Fruit fly (Drosophila melanogaster) whole organism, embryonic: Measurements from ENCODE around the gene CG7407.

ENCODE experiments used
- ATbp ChIP-seq: fragments of 200-800 bp; sonication (Bioruptor generic); optimal IDR thresholded peaks from 2 replicates; lab custom pipeline; 2017; ENCODE audit warnings: missing biosample characterization, mild to moderate bottlenecking, missing genetic modification characterization, missing genetic modification reagents
- Abd-B ChIP-seq: fragments of 200-800 bp; sonication (Bioruptor generic); optimal IDR thresholded peaks from 2 replicates; lab custom pipeline; 2018; ENCODE audit warnings: missing biosample characterization, mild to moderate bottlenecking, missing genetic modification characterization, moderate library complexity
- CG12391 ChIP-seq: fragments of 200-800 bp; sonication (Bioruptor generic); optimal IDR thresholded peaks from 3 replicates; lab custom pipeline; 2018; ENCODE audit warnings: missing biosample characterization, mild to moderate bottlenecking, missing genetic modification characterization, moderate library complexity
- CG14014 ChIP-seq: fragments of 200-800 bp; sonication (Bioruptor generic); IDR thresholded peaks from 2 replicates; pipeline ENCODE4 v1.3.6; 2022; ENCODE audit warnings: missing biosample characterization, missing genetic modification characterization
- CG15073 ChIP-seq: fragments of 200-800 bp; sonication (Bioruptor generic); optimal IDR thresholded peaks from 2 replicates; lab custom pipeline; 2016; ENCODE audit warnings: missing biosample characterization, missing genetic modification characterization
- CG16779 ChIP-seq: fragments of 200-800 bp; sonication (Bioruptor generic); IDR thresholded peaks from 2 replicates; pipeline ENCODE4 v1.3.6; 2022; ENCODE audit warnings: missing biosample characterization, missing genetic modification characterization
- CG1792 ChIP-seq: fragments of 200-800 bp; sonication (Bioruptor generic); optimal IDR thresholded peaks from 2 replicates; lab custom pipeline; 2016; ENCODE audit warnings: missing biosample characterization, missing genetic modification characterization
- CG30431 ChIP-seq: fragments of 200-800 bp; sonication (Bioruptor generic); optimal IDR thresholded peaks from 2 replicates; lab custom pipeline; 2017; ENCODE audit warnings: missing biosample characterization, missing genetic modification characterization
- CG3163 ChIP-seq: fragments of 200-800 bp; sonication (Bioruptor generic); optimal IDR thresholded peaks from 3 replicates; lab custom pipeline; 2016; ENCODE audit warnings: missing biosample characterization, missing genetic modification characterization
- CG6689 ChIP-seq: fragments of 200-800 bp; sonication (Bioruptor generic); IDR thresholded peaks from 2 replicates; pipeline ENCODE4 v1.3.6; 2022; ENCODE audit warnings: missing biosample characterization, missing genetic modification characterization
- CG6765 ChIP-seq: fragments of 200-800 bp; sonication (Bioruptor generic); optimal IDR thresholded peaks from 3 replicates; lab custom pipeline; 2017; ENCODE audit warnings: missing biosample characterization, mild to moderate bottlenecking, missing genetic modification characterization
- CG6854 ChIP-seq: fragments of 200-800 bp; sonication (Bioruptor generic); optimal IDR thresholded peaks from 3 replicates; lab custom pipeline; 2017; ENCODE audit warnings: missing biosample characterization, mild to moderate bottlenecking, missing genetic modification characterization
- CG9437 ChIP-seq: fragments of 200-800 bp; sonication (Bioruptor generic); optimal IDR thresholded peaks from 2 replicates; lab custom pipeline; 2018; ENCODE audit warnings: missing biosample characterization, mild to moderate bottlenecking, missing genetic modification characterization
- Chrac-16 ChIP-seq: fragments of 200-800 bp; sonication (Bioruptor generic); optimal IDR thresholded peaks from 3 replicates; lab custom pipeline; 2016; ENCODE audit warnings: missing biosample characterization, missing genetic modification characterization
- CkIIα-i1 ChIP-seq: fragments of 200-800 bp; sonication (Bioruptor generic); IDR thresholded peaks from 2 replicates; pipeline ENCODE4 v1.3.6; 2022; ENCODE audit warnings: missing biosample characterization, missing genetic modification characterization
- HLH54F ChIP-seq: fragments of 200-800 bp; sonication (Bioruptor generic); optimal IDR thresholded peaks from 3 replicates; lab custom pipeline; 2016; ENCODE audit warnings: missing biosample characterization, missing genetic modification characterization
- Hmx ChIP-seq: fragments of 200-800 bp; sonication (Bioruptor generic); optimal IDR thresholded peaks from 2 replicates; lab custom pipeline; 2016; ENCODE audit warnings: missing biosample characterization, missing genetic modification characterization
- Hr78 ChIP-seq, 2 experiments: fragments of 200-800 bp in 1 of 2; fragments of >200 bp in 1 of 2; sonication (Bioruptor generic) in 1 of 2; optimal IDR thresholded peaks; 2 replicates each; lab custom pipeline; 2017 to 2019; ENCODE audit warnings: missing biosample characterization in 2 of 2, missing genetic modification characterization in 2 of 2, mild to moderate bottlenecking in 1 of 2, moderate library complexity in 1 of 2
- MTF-1 ChIP-seq: fragments of 200-800 bp; sonication (Bioruptor generic); optimal IDR thresholded peaks from 2 replicates; lab custom pipeline; 2018; ENCODE audit warnings: missing biosample characterization, mild to moderate bottlenecking, missing genetic modification characterization, borderline replicate concordance
- Rx ChIP-seq: fragments of 200-800 bp; sonication (Bioruptor generic); IDR thresholded peaks from 2 replicates; pipeline ENCODE4 v1.3.6; 2022; ENCODE audit warnings: missing biosample characterization, missing genetic modification characterization
- YL-1 ChIP-seq: fragments of 200-800 bp; sonication (Bioruptor generic); optimal IDR thresholded peaks from 3 replicates; lab custom pipeline; 2017; ENCODE audit warnings: missing biosample characterization, mild to moderate bottlenecking, missing genetic modification characterization
- ato ChIP-seq: fragments of 200-800 bp; sonication (Bioruptor generic); IDR thresholded peaks from 2 replicates; pipeline ENCODE4 v1.3.6; 2022; ENCODE audit warnings: missing biosample characterization, missing genetic modification characterization; ENCODE audit not compliant: partially characterized antibody
- bbx ChIP-seq: fragments of 200-800 bp; sonication (Bioruptor generic); IDR thresholded peaks from 2 replicates; pipeline ENCODE4 v1.3.6; 2022; ENCODE audit warnings: missing biosample characterization, missing genetic modification characterization; ENCODE audit not compliant: partially characterized antibody
- croc ChIP-seq: fragments of 200-800 bp; sonication (Bioruptor generic); conservative IDR thresholded peaks from 3 replicates; pipeline ENCODE4 v1.3.6; 2022; ENCODE audit warnings: missing biosample characterization, missing genetic modification characterization
- cwo ChIP-seq: fragments of 200-800 bp; sonication (Bioruptor generic); optimal IDR thresholded peaks from 3 replicates; lab custom pipeline; 2017; ENCODE audit warnings: missing biosample characterization, missing genetic modification characterization, mild to moderate bottlenecking, moderate library complexity, missing genetic modification reagents
- danr ChIP-seq: fragments of 200-800 bp; sonication (Bioruptor generic); IDR thresholded peaks from 2 replicates; pipeline ENCODE4 v1.3.6; 2022; ENCODE audit warnings: missing biosample characterization, missing genetic modification characterization
- emc ChIP-seq: fragments of 200-800 bp; sonication (Bioruptor generic); optimal IDR thresholded peaks from 2 replicates; lab custom pipeline; 2016; ENCODE audit warnings: missing biosample characterization, missing genetic modification characterization
- ftz-f1 ChIP-seq: fragments of 200-800 bp; sonication (Bioruptor generic); optimal IDR thresholded peaks from 2 replicates; lab custom pipeline; 2016; ENCODE audit warnings: missing biosample characterization, missing genetic modification characterization
- gcm2 ChIP-seq: fragments of 200-800 bp; sonication (Bioruptor generic); optimal IDR thresholded peaks from 2 replicates; lab custom pipeline; 2016; ENCODE audit warnings: missing biosample characterization, missing genetic modification characterization
- gt ChIP-seq: fragments of 200-800 bp; sonication (Bioruptor generic); IDR thresholded peaks from 2 replicates; pipeline ENCODE4 v1.3.6; 2022; ENCODE audit warnings: missing biosample characterization, missing genetic modification characterization
- kay ChIP-seq: fragments of 200-800 bp; sonication (Bioruptor generic); optimal IDR thresholded peaks from 2 replicates; lab custom pipeline; 2016; ENCODE audit warnings: missing biosample characterization, missing genetic modification characterization
- lab ChIP-seq: fragments of 200-800 bp; sonication (Bioruptor generic); optimal IDR thresholded peaks from 3 replicates; lab custom pipeline; 2017; ENCODE audit warnings: missing biosample characterization, missing genetic modification characterization, mild to moderate bottlenecking, moderate library complexity, missing genetic modification reagents
- lola ChIP-seq, 3 experiments: fragments of >200 bp in 2 of 3; fragments of 200-800 bp in 1 of 3; sonication (Bioruptor generic) in 1 of 3; optimal IDR thresholded peaks; 2 replicates each; lab custom pipeline; 2017 to 2019; ENCODE audit warnings: missing biosample characterization in 3 of 3, missing genetic modification characterization in 3 of 3, mild to moderate bottlenecking in 1 of 3, moderate library complexity in 1 of 3
- mam ChIP-seq: fragments of 200-800 bp; sonication (Bioruptor generic); optimal IDR thresholded peaks from 3 replicates; lab custom pipeline; 2016; ENCODE audit warnings: missing biosample characterization, missing genetic modification characterization
- mirr ChIP-seq: fragments of 200-800 bp; sonication (Bioruptor generic); optimal IDR thresholded peaks from 3 replicates; lab custom pipeline; 2018; ENCODE audit warnings: missing biosample characterization, mild to moderate bottlenecking, missing genetic modification characterization
- pan ChIP-seq, 4 experiments: fragments of >200 bp in 3 of 4; fragments of 200-800 bp in 1 of 4; sonication (Bioruptor generic) in 1 of 4; optimal IDR thresholded peaks in 3 of 4; IDR thresholded peaks in 1 of 4; 2 replicates each; pipeline versions ENCODE4 v1.3.6 to Lab custom; 2017 to 2022; ENCODE audit warnings: missing biosample characterization in 2 of 4, missing genetic modification characterization in 2 of 4, mixed read lengths in 1 of 4
- scrt ChIP-seq: fragments of 200-800 bp; sonication (Bioruptor generic); optimal IDR thresholded peaks from 2 replicates; lab custom pipeline; 2018; ENCODE audit warnings: missing biosample characterization, mild to moderate bottlenecking, missing genetic modification characterization, moderate library complexity
- sima ChIP-seq: fragments of 200-800 bp; sonication (Bioruptor generic); optimal IDR thresholded peaks from 2 replicates; lab custom pipeline; 2016; ENCODE audit warnings: missing biosample characterization, missing genetic modification characterization
- sisA ChIP-seq: fragments of 200-800 bp; sonication (Bioruptor generic); IDR thresholded peaks from 2 replicates; pipeline ENCODE4 v1.3.6; 2022; ENCODE audit warnings: missing biosample characterization, missing genetic modification characterization
- sug ChIP-seq: fragments of 200-800 bp; optimal IDR thresholded peaks from 2 replicates; lab custom pipeline; 2019; ENCODE audit warnings: missing biosample characterization, mild to moderate bottlenecking, missing genetic modification characterization, moderate library complexity
- usp ChIP-seq: fragments of >200 bp; optimal IDR thresholded peaks from 2 replicates; lab custom pipeline; 2017; ENCODE audit warnings: missing biosample characterization, missing genetic modification characterization
- z ChIP-seq: fragments of 200-800 bp; sonication (Bioruptor generic); IDR thresholded peaks from 3 replicates; pipeline ENCODE4 v1.3.6; 2022; ENCODE audit warnings: missing biosample characterization, missing genetic modification characterization
- zfh1 ChIP-seq: fragments of 200-800 bp; sonication (Bioruptor generic); IDR thresholded peaks from 3 replicates; pipeline ENCODE4 v1.3.6; 2022; ENCODE audit warnings: missing biosample characterization, missing genetic modification characterization

The CG7407 gene

dm6 chr3L:21841079-21841478 lies 17.8 kb downstream of the CG7407 start, which contains the start of gene P5CDh1 (continued):
- TF ChIP-seq kay (GFP tag; lab: Kevin White, UChicago) (no peak), mirr (peak; percentile 3), scrt (GFP tag; lab: Kevin White, UChicago) (no peak), YL-1 (GFP tag; lab: Kevin White, UChicago) (no peak), CG16779 (GFP tag; lab: Robert Waterston, UW) (no peak), pan (optimal IDR thresholded peaks at IDR 0.05; lab: Kevin White, UChicago) (no peak), pan (GFP tag; optimal IDR thresholded peaks at IDR 0.05 in 1 of 2, IDR thresholded peaks at IDR 0.05 in 1 of 2) (no peak), cwo (peak; percentile 0), Hmx (GFP tag; lab: Kevin White, UChicago) (no peak), HLH54F (peak; percentile 31), Abd-B (GFP tag; lab: Kevin White, UChicago) (no peak), CG30431 (GFP tag; lab: Kevin White, UChicago) (no peak), bbx (peak; percentile 93), CG6765 (GFP tag; lab: Kevin White, UChicago) (peak; percentile 1), usp (no peak), mam (GFP tag; lab: Kevin White, UChicago) (peak; percentile 60), croc (GFP tag; lab: Robert Waterston, UW) (no peak), gcm2 (no peak), MTF-1 (GFP tag; lab: Kevin White, UChicago) (peak; percentile 1), CG15073 (GFP tag; lab: Kevin White, UChicago) (no peak), CG6854 (no peak), gt (no peak), lab (GFP tag; lab: Kevin White, UChicago) (peak; percentile 62), zfh1 (GFP tag; lab: Robert Waterston, UW) (peak; percentile 61; the same call in 2 of the 3 replicates), emc (GFP tag; lab: Kevin White, UChicago) (no peak), z (GFP tag; lab: Robert Waterston, UW) (no peak), CkIIα-i1 (GFP tag; lab: Robert Waterston, UW) (no peak), CG12391 (tag; lab: Kevin White, UChicago) (no peak), Hr78 (GFP tag; optimal IDR thresholded peaks at IDR 0.05; lab: Kevin White, UChicago) (no peak), ATbp (GFP tag; lab: Kevin White, UChicago) (no peak), CG14014 (peak; percentile 49; the same call in 1 of the 2 replicates), Chrac-16 (GFP tag; lab: Kevin White, UChicago) (no peak), CG9437 (no peak), CG1792 (GFP tag; lab: Kevin White, UChicago) (peak; percentile 14), sug (peak; percentile 73), ftz-f1 (GFP tag; lab: Kevin White, UChicago) (peak; percentile 27), ato (peak; percentile 91), danr (no peak), lola (GFP tag; optimal IDR thresholded peaks at IDR 0.05; lab: Kevin White, UChicago) (no peak), Rx (no peak), sisA (GFP tag; lab: Robert Waterston, UW) (no peak), sima (GFP tag; lab: Kevin White, UChicago) (no peak), CG3163 (peak; percentile 30), CG6689 (GFP tag; lab: Robert Waterston, UW) (no peak)
